Fruit fly (Drosophila melanogaster) whole organism, embryonic: ENCODE results near the gene CG33124.

Experiments used
- Bdp1 ChIP-seq: fragments of 200-800 bp; sonication (Bioruptor generic); optimal IDR thresholded peaks from 3 replicates; lab custom pipeline; 2016; ENCODE audit warnings: missing biosample characterization, missing genetic modification characterization
- CG10431 ChIP-seq: fragments of 200-800 bp; sonication (Bioruptor generic); optimal IDR thresholded peaks from 3 replicates; lab custom pipeline; 2018; ENCODE audit warnings: missing biosample characterization, mild to moderate bottlenecking, missing genetic modification characterization
- CG1529 ChIP-seq: fragments of 200-800 bp; sonication (Bioruptor generic); optimal IDR thresholded peaks from 3 replicates; lab custom pipeline; 2018; ENCODE audit warnings: missing biosample characterization, missing genetic modification characterization
- CG15479 ChIP-seq: fragments of 200-800 bp; sonication (Bioruptor generic); optimal IDR thresholded peaks from 3 replicates; lab custom pipeline; 2019; ENCODE audit warnings: missing biosample characterization, mild to moderate bottlenecking, missing genetic modification characterization, moderate library complexity
- CG1832 ChIP-seq: fragments of 200-800 bp; sonication (Bioruptor generic); optimal IDR thresholded peaks from 2 replicates; lab custom pipeline; 2017; ENCODE audit warnings: missing biosample characterization, mild to moderate bottlenecking, missing genetic modification characterization, inconsistent platforms
- CG18476 ChIP-seq: fragments of 200-800 bp; sonication (Bioruptor generic); optimal IDR thresholded peaks from 2 replicates; lab custom pipeline; 2016; ENCODE audit warnings: missing biosample characterization, mild to moderate bottlenecking, missing genetic modification characterization
- CG2120 ChIP-seq: fragments of 200-800 bp; sonication (Bioruptor generic); optimal IDR thresholded peaks from 3 replicates; lab custom pipeline; 2016; ENCODE audit warnings: missing biosample characterization, missing genetic modification characterization
- CG2678 ChIP-seq: fragments of 200-800 bp; sonication (Bioruptor generic); optimal IDR thresholded peaks from 3 replicates; lab custom pipeline; 2019; ENCODE audit warnings: missing biosample characterization, mild to moderate bottlenecking, missing genetic modification characterization, moderate library complexity
- CG3281 ChIP-seq: fragments of 200-800 bp; sonication (Bioruptor generic); optimal IDR thresholded peaks from 3 replicates; lab custom pipeline; 2017; ENCODE audit warnings: missing biosample characterization, mild to moderate bottlenecking, missing genetic modification characterization
- CG34422 ChIP-seq: fragments of 200-800 bp; sonication (Bioruptor generic); IDR thresholded peaks from 3 replicates; pipeline ENCODE4 v1.3.6; 2022; ENCODE audit warnings: missing biosample characterization, missing genetic modification characterization
- CG4404 ChIP-seq: fragments of 200-800 bp; sonication (Bioruptor generic); IDR thresholded peaks from 2 replicates; pipeline ENCODE4 v1.3.6; 2022; ENCODE audit warnings: missing biosample characterization, missing genetic modification characterization
- CG4424 ChIP-seq: fragments of 200-800 bp; sonication (Bioruptor generic); optimal IDR thresholded peaks from 3 replicates; lab custom pipeline; 2016; ENCODE audit warnings: missing biosample characterization, missing genetic modification characterization
- CG4730 ChIP-seq: fragments of 200-800 bp; sonication (Bioruptor generic); IDR thresholded peaks from 2 replicates; pipeline ENCODE4 v1.3.6; 2022; ENCODE audit warnings: missing biosample characterization, missing genetic modification characterization
- CG6175 ChIP-seq: fragments of 200-800 bp; sonication (Bioruptor generic); IDR thresholded peaks from 3 replicates; pipeline ENCODE4 v1.3.6; 2022; ENCODE audit warnings: missing biosample characterization, missing genetic modification characterization
- CG7963 ChIP-seq: fragments of 200-800 bp; sonication (Bioruptor generic); IDR thresholded peaks from 3 replicates; pipeline ENCODE4 v1.3.6; 2022; ENCODE audit warnings: missing biosample characterization, missing genetic modification characterization; ENCODE audit not compliant: partially characterized antibody
- CG9609 ChIP-seq: fragments of 200-800 bp; sonication (Bioruptor generic); optimal IDR thresholded peaks from 3 replicates; lab custom pipeline; 2016; ENCODE audit warnings: missing biosample characterization, missing genetic modification characterization
- CG9876 ChIP-seq: fragments of 200-800 bp; sonication (Bioruptor generic); optimal IDR thresholded peaks from 2 replicates; lab custom pipeline; 2016; ENCODE audit warnings: missing biosample characterization, missing genetic modification characterization
- Camta ChIP-seq: fragments of 200-800 bp; sonication (Bioruptor generic); optimal IDR thresholded peaks from 2 replicates; lab custom pipeline; 2016; ENCODE audit warnings: missing biosample characterization, missing genetic modification characterization
- Doc2 ChIP-seq: fragments of 200-800 bp; sonication (Bioruptor generic); IDR thresholded peaks from 2 replicates; pipeline ENCODE4 v1.3.6; 2022; ENCODE audit warnings: missing biosample characterization, missing genetic modification characterization
- E2f2 ChIP-seq: fragments of 200-800 bp; sonication (Bioruptor generic); IDR thresholded peaks from 2 replicates; pipeline ENCODE4 v1.3.6; 2022; ENCODE audit warnings: missing biosample characterization, missing genetic modification characterization
- Ets65A ChIP-seq: fragments of 200-800 bp; sonication (Bioruptor generic); peaks from one replicate; lab custom pipeline; 2016; ENCODE audit warnings: missing biosample characterization, missing genetic modification characterization
- Hr39 ChIP-seq: fragments of >200 bp; optimal IDR thresholded peaks from 2 replicates; lab custom pipeline; 2017
- Jarid2 ChIP-seq: fragments of 200-800 bp; sonication (Bioruptor generic); optimal IDR thresholded peaks from 3 replicates; lab custom pipeline; 2017; ENCODE audit warnings: mild to moderate bottlenecking, missing biosample characterization, missing genetic modification reagents, missing genetic modification characterization
- NFAT ChIP-seq: fragments of 200-800 bp; sonication (Bioruptor generic); IDR thresholded peaks from 2 replicates; pipeline ENCODE4 v1.3.6; 2022; ENCODE audit warnings: missing biosample characterization, missing genetic modification characterization
- NfI ChIP-seq: fragments of 200-800 bp; sonication (Bioruptor generic); optimal IDR thresholded peaks from 3 replicates; lab custom pipeline; 2018; ENCODE audit warnings: missing biosample characterization, mild to moderate bottlenecking, missing genetic modification characterization, moderate library complexity
- Spps ChIP-seq: fragments of 200-800 bp; sonication (Bioruptor generic); optimal IDR thresholded peaks from 2 replicates; lab custom pipeline; 2018; ENCODE audit warnings: missing biosample characterization, mild to moderate bottlenecking, missing genetic modification characterization
- Ssrp ChIP-seq: fragments of 200-800 bp; sonication (Bioruptor generic); optimal IDR thresholded peaks from 2 replicates; lab custom pipeline; 2018; ENCODE audit warnings: missing biosample characterization, mild to moderate bottlenecking, missing genetic modification characterization, moderate library complexity
- Trl ChIP-seq, 3 experiments: fragments of >200 bp in 2 of 3; fragments of 200-800 bp in 1 of 3; sonication (Bioruptor generic) in 1 of 3; optimal IDR thresholded peaks; 2 replicates in 1 of 3; 3 replicates in 2 of 3; lab custom pipeline; 2016 to 2017; ENCODE audit warnings: missing biosample characterization in 1 of 3, missing genetic modification characterization in 1 of 3
- aop ChIP-seq: fragments of 200-800 bp; sonication (Bioruptor generic); IDR thresholded peaks from 2 replicates; pipeline ENCODE4 v1.3.6; 2022; ENCODE audit warnings: missing biosample characterization, missing genetic modification characterization
- az2 ChIP-seq: fragments of 200-800 bp; sonication (Bioruptor generic); optimal IDR thresholded peaks from 3 replicates; lab custom pipeline; 2016; ENCODE audit warnings: missing biosample characterization, missing genetic modification characterization
- corto ChIP-seq: fragments of 200-800 bp; sonication (Bioruptor generic); optimal IDR thresholded peaks from 2 replicates; lab custom pipeline; 2016; ENCODE audit warnings: missing biosample characterization, mild to moderate bottlenecking, missing genetic modification characterization, moderate library complexity
- ems ChIP-seq: fragments of 200-800 bp; sonication (Bioruptor generic); optimal IDR thresholded peaks from 3 replicates; lab custom pipeline; 2016; ENCODE audit warnings: missing biosample characterization, missing genetic modification characterization
- esg ChIP-seq: fragments of 200-800 bp; sonication (Bioruptor generic); conservative IDR thresholded peaks from 2 replicates; pipeline ENCODE4 v1.3.6; 2022; ENCODE audit warnings: missing biosample characterization, missing genetic modification characterization
- fd3F ChIP-seq: fragments of 200-800 bp; sonication (Bioruptor generic); optimal IDR thresholded peaks from 2 replicates; lab custom pipeline; 2018; ENCODE audit warnings: missing biosample characterization, mild to moderate bottlenecking, missing genetic modification characterization, moderate library complexity
- gro ChIP-seq: fragments of 200-800 bp; sonication (Bioruptor generic); optimal IDR thresholded peaks from 2 replicates; lab custom pipeline; 2016; ENCODE audit warnings: missing biosample characterization, missing genetic modification characterization
- ham ChIP-seq: fragments of 200-800 bp; sonication (Bioruptor generic); IDR thresholded peaks from 2 replicates; pipeline ENCODE4 v1.3.6; 2022; ENCODE audit warnings: missing biosample characterization, missing genetic modification characterization
- her ChIP-seq: fragments of 200-800 bp; sonication (Bioruptor generic); optimal IDR thresholded peaks from 2 replicates; lab custom pipeline; 2016; ENCODE audit warnings: missing biosample characterization, missing genetic modification characterization
- jigr1 ChIP-seq: fragments of 200-800 bp; sonication (Bioruptor generic); IDR thresholded peaks from 3 replicates; pipeline ENCODE4 v1.3.6; 2022; ENCODE audit warnings: missing biosample characterization, missing genetic modification characterization
- jing ChIP-seq: fragments of 200-800 bp; sonication (Bioruptor generic); optimal IDR thresholded peaks from 2 replicates; lab custom pipeline; 2018; ENCODE audit warnings: missing biosample characterization, mild to moderate bottlenecking, missing genetic modification characterization
- kay ChIP-seq: fragments of 200-800 bp; sonication (Bioruptor generic); optimal IDR thresholded peaks from 2 replicates; lab custom pipeline; 2016; ENCODE audit warnings: missing biosample characterization, missing genetic modification characterization
- prd ChIP-seq, 3 experiments: fragments of >200 bp in 2 of 3; fragments of 200-800 bp in 1 of 3; sonication (Bioruptor generic) in 1 of 3; optimal IDR thresholded peaks in 2 of 3; IDR thresholded peaks in 1 of 3; 2 replicates in 2 of 3; 3 replicates in 1 of 3; pipeline versions ENCODE4 v1.3.6 to Lab custom; 2017 to 2022; ENCODE audit warnings: missing biosample characterization in 1 of 3, missing genetic modification characterization in 1 of 3
- repo ChIP-seq: fragments of 200-800 bp; sonication (Bioruptor generic); optimal IDR thresholded peaks from 2 replicates; lab custom pipeline; 2016; ENCODE audit warnings: missing biosample characterization, missing genetic modification characterization
- rib ChIP-seq: fragments of 200-800 bp; sonication (Bioruptor generic); IDR thresholded peaks from 2 replicates; pipeline ENCODE4 v1.3.6; 2022; ENCODE audit warnings: missing biosample characterization, missing genetic modification characterization
- sisA ChIP-seq: fragments of 200-800 bp; sonication (Bioruptor generic); IDR thresholded peaks from 2 replicates; pipeline ENCODE4 v1.3.6; 2022; ENCODE audit warnings: missing biosample characterization, missing genetic modification characterization
- stwl ChIP-seq: fragments of 200-800 bp; sonication (Bioruptor generic); optimal IDR thresholded peaks from 3 replicates; lab custom pipeline; 2018; ENCODE audit warnings: missing biosample characterization, mild to moderate bottlenecking, missing genetic modification characterization, moderate library complexity
- sug ChIP-seq: fragments of 200-800 bp; optimal IDR thresholded peaks from 2 replicates; lab custom pipeline; 2019; ENCODE audit warnings: missing biosample characterization, mild to moderate bottlenecking, missing genetic modification characterization, moderate library complexity
- wek ChIP-seq: fragments of 200-800 bp; sonication (Bioruptor generic); optimal IDR thresholded peaks from 3 replicates; lab custom pipeline; 2018; ENCODE audit warnings: missing biosample characterization, mild to moderate bottlenecking, missing genetic modification characterization, moderate library complexity
- zfh2 ChIP-seq: fragments of 200-800 bp; sonication (Bioruptor generic); optimal IDR thresholded peaks from 2 replicates; lab custom pipeline; 2016; ENCODE audit warnings: missing biosample characterization, missing genetic modification characterization

CG33124 gene

DNA sequence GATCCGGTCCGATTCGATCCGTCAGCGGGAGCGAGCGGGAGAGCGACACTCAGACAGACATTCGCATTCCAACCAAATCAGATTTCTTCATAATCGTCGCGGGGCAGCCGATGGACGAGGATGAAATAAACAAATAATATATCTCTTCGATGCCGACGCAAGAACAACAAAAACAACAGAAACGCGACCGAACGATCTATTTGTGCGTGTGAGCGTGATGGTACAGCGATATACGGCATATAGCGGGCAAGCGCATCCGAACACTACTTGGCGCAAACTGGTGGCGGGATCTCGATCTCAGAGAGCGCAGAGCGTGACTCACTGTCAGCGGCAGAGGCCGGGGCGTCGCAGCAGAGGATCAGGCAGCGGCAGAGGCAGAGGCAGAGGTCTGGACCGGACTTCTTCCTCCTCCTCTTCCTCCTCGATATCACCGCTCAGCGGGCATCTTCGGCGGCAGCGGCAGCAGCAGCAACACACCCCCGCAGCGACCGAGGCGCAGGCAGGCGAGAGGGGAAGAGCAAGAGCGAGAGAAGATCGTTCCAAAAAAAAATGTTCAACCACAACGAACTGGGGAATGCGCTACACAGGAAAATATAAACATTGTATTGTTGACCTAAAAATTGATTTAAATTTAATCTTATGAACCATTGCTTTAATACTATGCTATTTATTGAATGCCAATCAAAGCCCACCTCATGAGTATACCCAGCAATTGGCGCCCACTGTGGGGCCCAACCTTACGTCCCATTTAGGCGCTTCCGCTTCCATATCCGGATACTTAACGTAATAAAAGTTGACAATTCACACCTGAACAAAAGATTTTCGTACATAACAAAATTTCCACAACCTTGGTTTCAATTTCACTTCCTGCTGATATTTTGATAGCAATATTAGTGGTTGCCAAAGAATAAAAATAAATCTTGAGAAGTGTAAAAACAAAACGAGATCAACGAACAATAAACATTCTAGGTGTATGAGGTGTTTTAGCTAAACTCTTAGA, 47.4 kb downstream of the CG33124 start (continued):
- no peak for TF ChIP-seq CG9876 (GFP tag; lab: Kevin White, UChicago)
- no peak for TF ChIP-seq prd (optimal IDR thresholded peaks at IDR 0.05; lab: Kevin White, UChicago)
- peak; percentile 60 for TF ChIP-seq prd (GFP tag; IDR thresholded peaks at IDR 0.05; lab: Robert Waterston, UW)
- no peak for TF ChIP-seq wek (GFP tag; lab: Kevin White, UChicago)
- TF ChIP-seq Ets65A (GFP tag; lab: Kevin White, UChicago), result peak; percentile 93
- peak; percentile 59 for TF ChIP-seq Jarid2
- no peak for TF ChIP-seq corto (GFP tag; lab: Kevin White, UChicago)
- no peak for TF ChIP-seq Hr39
- peak; percentile 49 for TF ChIP-seq CG9609 (GFP tag; lab: Kevin White, UChicago)
- peak; percentile 51 for TF ChIP-seq CG2678 (tag; lab: Kevin White, UChicago)
- TF ChIP-seq repo (GFP tag; lab: Kevin White, UChicago), result peak; percentile 1
- TF ChIP-seq gro (GFP tag; lab: Kevin White, UChicago), result no peak
- no peak for TF ChIP-seq fd3F (GFP tag; lab: Kevin White, UChicago)
- peak; percentile 96 for TF ChIP-seq CG15479
- TF ChIP-seq CG1832 (GFP tag; lab: Kevin White, UChicago), result no peak
- TF ChIP-seq CG1529 (GFP tag; lab: Kevin White, UChicago), result no peak
- no peak for TF ChIP-seq her
- no peak for TF ChIP-seq Spps (tag; lab: Kevin White, UChicago)
- TF ChIP-seq CG7963 (GFP tag; lab: Robert Waterston, UW), result no peak
- TF ChIP-seq CG34422 (GFP tag; lab: Robert Waterston, UW), result peak; percentile 33; the same call in 1 of the 3 replicates
- no peak for TF ChIP-seq Bdp1 (GFP tag; lab: Kevin White, UChicago)
- TF ChIP-seq CG4424 (GFP tag; lab: Kevin White, UChicago), result peak; percentile 63
- TF ChIP-seq NfI (GFP tag; lab: Kevin White, UChicago), result peak; percentile 27
- TF ChIP-seq jigr1, result no peak
- peak; percentile 63 for TF ChIP-seq Ssrp (tag; lab: Kevin White, UChicago)
- TF ChIP-seq Doc2 (GFP tag; lab: Robert Waterston, UW), result no peak
- peak; percentile 7 for TF ChIP-seq Camta (GFP tag; lab: Kevin White, UChicago)
- TF ChIP-seq CG6175 (GFP tag; lab: Robert Waterston, UW), result peak; percentile 87; the same call in 2 of the 3 replicates
- no peak for TF ChIP-seq jing (GFP tag; lab: Kevin White, UChicago)
- no peak for TF ChIP-seq rib (GFP tag; lab: Robert Waterston, UW)
- TF ChIP-seq CG3281 (GFP tag; lab: Kevin White, UChicago), result peak; percentile 42
- TF ChIP-seq CG4730, result no peak
- TF ChIP-seq kay (GFP tag; lab: Kevin White, UChicago), result peak; percentile 83
- TF ChIP-seq ems (GFP tag; lab: Kevin White, UChicago), result peak; percentile 21
- TF ChIP-seq stwl (tag; lab: Kevin White, UChicago), result no peak
- peak; percentile 63 to 72 for TF ChIP-seq Trl (optimal IDR thresholded peaks at IDR 0.05; lab: Kevin White, UChicago)
- no peak for TF ChIP-seq Trl (GFP tag; optimal IDR thresholded peaks at IDR 0.05; lab: Kevin White, UChicago)
- TF ChIP-seq aop (GFP tag; lab: Robert Waterston, UW), result peak; percentile 100
- TF ChIP-seq NFAT (GFP tag; lab: Robert Waterston, UW), result peak; percentile 43; the same call in 1 of the 2 replicates
- TF ChIP-seq ham (GFP tag; lab: Robert Waterston, UW), result no peak
- TF ChIP-seq sisA (GFP tag; lab: Robert Waterston, UW), result peak; percentile 53; the same call in 1 of the 2 replicates
- TF ChIP-seq E2f2 (GFP tag; lab: Robert Waterston, UW), result no peak
- TF ChIP-seq sug (tag; lab: Kevin White, UChicago), result peak; percentile 67
- TF ChIP-seq CG2120, result peak; percentile 65
- no peak for TF ChIP-seq CG10431 (GFP tag; lab: Kevin White, UChicago)
- no peak for TF ChIP-seq esg (GFP tag; lab: Robert Waterston, UW)
- TF ChIP-seq az2, result peak; percentile 54
- TF ChIP-seq zfh2 (GFP tag; lab: Kevin White, UChicago), result peak; percentile 46
- peak; percentile 36; the same call in 1 of the 2 replicates for TF ChIP-seq CG4404 (GFP tag; lab: Robert Waterston, UW)
- peak; percentile 48 for TF ChIP-seq CG18476
